Fruit fly (Drosophila melanogaster) whole organism, embryonic: ENCODE measurements around the gene CG43127.

Experiments used
- B-H2 ChIP-seq: fragments of 200-800 bp; sonication (Bioruptor generic); optimal IDR thresholded peaks from 2 replicates; lab custom pipeline; 2018; ENCODE audit warnings: missing biosample characterization, mild to moderate bottlenecking, missing genetic modification characterization
- BEAF-32 ChIP-seq: fragments of 200-800 bp; sonication (Bioruptor generic); optimal IDR thresholded peaks from 3 replicates; lab custom pipeline; 2017; ENCODE audit warnings: missing biosample characterization, missing genetic modification characterization, mild to moderate bottlenecking, moderate library complexity, missing genetic modification reagents
- Bdp1 ChIP-seq: fragments of 200-800 bp; sonication (Bioruptor generic); optimal IDR thresholded peaks from 3 replicates; lab custom pipeline; 2016; ENCODE audit warnings: missing biosample characterization, missing genetic modification characterization
- Bgb ChIP-seq: fragments of 200-800 bp; sonication (Bioruptor generic); IDR thresholded peaks from 2 replicates; pipeline ENCODE4 v1.3.6; 2022; ENCODE audit warnings: missing biosample characterization, missing genetic modification characterization; ENCODE audit not compliant: partially characterized antibody
- CG11456 ChIP-seq: fragments of 200-800 bp; sonication (Bioruptor generic); IDR thresholded peaks from 3 replicates; pipeline ENCODE4 v1.3.6; 2022; ENCODE audit warnings: missing biosample characterization, missing genetic modification characterization
- CG12104 ChIP-seq: fragments of 200-800 bp; sonication (Bioruptor generic); optimal IDR thresholded peaks from 3 replicates; lab custom pipeline; 2016; ENCODE audit warnings: missing biosample characterization, missing genetic modification characterization
- CG12155 ChIP-seq: fragments of 200-800 bp; sonication (Bioruptor generic); optimal IDR thresholded peaks from 3 replicates; lab custom pipeline; 2016; ENCODE audit warnings: missing biosample characterization, missing genetic modification characterization
- CG12769 ChIP-seq: fragments of 200-800 bp; sonication (Bioruptor generic); optimal IDR thresholded peaks from 2 replicates; lab custom pipeline; 2019; ENCODE audit warnings: missing biosample characterization, mild to moderate bottlenecking, missing genetic modification characterization, moderate library complexity
- CG13296 ChIP-seq: fragments of 200-800 bp; sonication (Bioruptor generic); optimal IDR thresholded peaks from 3 replicates; lab custom pipeline; 2018; ENCODE audit warnings: missing biosample characterization, mild to moderate bottlenecking, missing genetic modification characterization
- CG13775 ChIP-seq: fragments of 200-800 bp; sonication (Bioruptor generic); optimal IDR thresholded peaks from 3 replicates; lab custom pipeline; 2017; ENCODE audit warnings: missing biosample characterization, mild to moderate bottlenecking, missing genetic modification characterization
- CG14441 ChIP-seq: fragments of 200-800 bp; sonication (Bioruptor generic); IDR thresholded peaks from 2 replicates; pipeline ENCODE4 v1.3.6; 2022; ENCODE audit warnings: missing biosample characterization, missing genetic modification characterization
- CG14860 ChIP-seq: fragments of 200-800 bp; sonication (Bioruptor generic); IDR thresholded peaks from 3 replicates; pipeline ENCODE4 v1.3.6; 2022; ENCODE audit warnings: missing biosample characterization, missing genetic modification characterization; ENCODE audit not compliant: partially characterized antibody
- CG18262 ChIP-seq: fragments of 200-800 bp; optimal IDR thresholded peaks from 3 replicates; lab custom pipeline; 2019; ENCODE audit warnings: missing biosample characterization, mild to moderate bottlenecking, missing genetic modification characterization, moderate library complexity
- CG1832 ChIP-seq: fragments of 200-800 bp; sonication (Bioruptor generic); optimal IDR thresholded peaks from 2 replicates; lab custom pipeline; 2017; ENCODE audit warnings: missing biosample characterization, mild to moderate bottlenecking, missing genetic modification characterization, inconsistent platforms
- CG18599 ChIP-seq: fragments of 200-800 bp; sonication (Bioruptor generic); optimal IDR thresholded peaks from 3 replicates; lab custom pipeline; 2017; ENCODE audit warnings: missing biosample characterization, missing genetic modification characterization, mild to moderate bottlenecking, moderate library complexity, missing genetic modification reagents
- CG43689 ChIP-seq: fragments of 200-800 bp; sonication (Bioruptor generic); IDR thresholded peaks from 2 replicates; pipeline ENCODE4 v1.3.6; 2022; ENCODE audit warnings: missing biosample characterization, missing genetic modification characterization
- CG4404 ChIP-seq: fragments of 200-800 bp; sonication (Bioruptor generic); IDR thresholded peaks from 2 replicates; pipeline ENCODE4 v1.3.6; 2022; ENCODE audit warnings: missing biosample characterization, missing genetic modification characterization
- CG6654 ChIP-seq: fragments of 200-800 bp; sonication (Bioruptor generic); optimal IDR thresholded peaks from 2 replicates; lab custom pipeline; 2017; ENCODE audit warnings: missing biosample characterization, mild to moderate bottlenecking, missing genetic modification characterization
- CG8765 ChIP-seq: fragments of 200-800 bp; sonication (Bioruptor generic); IDR thresholded peaks from 2 replicates; pipeline ENCODE4 v1.3.6; 2022; ENCODE audit warnings: missing biosample characterization, missing genetic modification characterization
- Dip3 ChIP-seq: fragments of 200-800 bp; sonication (Bioruptor generic); optimal IDR thresholded peaks from 3 replicates; lab custom pipeline; 2016; ENCODE audit warnings: missing biosample characterization, missing genetic modification characterization
- Dll ChIP-seq: fragments of 200-800 bp; sonication (Bioruptor generic); IDR thresholded peaks from 4 replicates; pipeline ENCODE4 v1.3.6; 2022; ENCODE audit warnings: missing biosample characterization, missing genetic modification characterization; ENCODE audit not compliant: partially characterized antibody
- Fer2 ChIP-seq: fragments of 200-800 bp; sonication (Bioruptor generic); optimal IDR thresholded peaks from 2 replicates; lab custom pipeline; 2018; ENCODE audit warnings: missing biosample characterization, mild to moderate bottlenecking, missing genetic modification characterization, moderate library complexity
- Gsc ChIP-seq: fragments of 200-800 bp; sonication (Bioruptor generic); IDR thresholded peaks from 2 replicates; pipeline ENCODE4 v1.3.6; 2022; ENCODE audit warnings: missing biosample characterization, missing genetic modification characterization
- Gug ChIP-seq: fragments of 200-800 bp; sonication (Bioruptor generic); IDR thresholded peaks from 4 replicates; pipeline ENCODE4 v1.3.6; 2022; ENCODE audit warnings: missing biosample characterization, missing genetic modification characterization
- H2.0 ChIP-seq: fragments of 200-800 bp; sonication (Bioruptor generic); IDR thresholded peaks from 2 replicates; pipeline ENCODE4 v1.3.6; 2022; ENCODE audit warnings: missing biosample characterization, missing genetic modification characterization
- HLH54F ChIP-seq: fragments of 200-800 bp; sonication (Bioruptor generic); optimal IDR thresholded peaks from 3 replicates; lab custom pipeline; 2016; ENCODE audit warnings: missing biosample characterization, missing genetic modification characterization
- Hand ChIP-seq: fragments of 200-800 bp; sonication (Bioruptor generic); optimal IDR thresholded peaks from 2 replicates; lab custom pipeline; 2017; ENCODE audit warnings: mild to moderate bottlenecking, missing biosample characterization, missing genetic modification reagents, missing genetic modification characterization
- Hmx ChIP-seq: fragments of 200-800 bp; sonication (Bioruptor generic); optimal IDR thresholded peaks from 2 replicates; lab custom pipeline; 2016; ENCODE audit warnings: missing biosample characterization, missing genetic modification characterization
- Lhr ChIP-seq: fragments of 200-800 bp; sonication (Bioruptor generic); optimal IDR thresholded peaks from 3 replicates; lab custom pipeline; 2017; ENCODE audit warnings: mild to moderate bottlenecking, missing biosample characterization, missing genetic modification reagents, missing genetic modification characterization
- Nf-YA ChIP-seq: fragments of 200-800 bp; sonication (Bioruptor generic); IDR thresholded peaks from 2 replicates; pipeline ENCODE4 v1.3.6; 2022; ENCODE audit warnings: missing biosample characterization, missing genetic modification characterization
- Nf-YC ChIP-seq: fragments of 200-800 bp; optimal IDR thresholded peaks from 3 replicates; lab custom pipeline; 2019; ENCODE audit warnings: missing biosample characterization, mild to moderate bottlenecking, missing genetic modification characterization, moderate library complexity
- Taf1 ChIP-seq: fragments of 200-800 bp; sonication (Bioruptor generic); IDR thresholded peaks from 2 replicates; pipeline ENCODE4 v1.3.6; 2022; ENCODE audit warnings: missing biosample characterization, missing genetic modification characterization
- Trl ChIP-seq, 3 experiments: fragments of >200 bp in 2 of 3; fragments of 200-800 bp in 1 of 3; sonication (Bioruptor generic) in 1 of 3; optimal IDR thresholded peaks; 2 replicates in 1 of 3; 3 replicates in 2 of 3; lab custom pipeline; 2016 to 2017; ENCODE audit warnings: missing biosample characterization in 1 of 3, missing genetic modification characterization in 1 of 3
- al ChIP-seq: fragments of 200-800 bp; sonication (Bioruptor generic); IDR thresholded peaks from 2 replicates; pipeline ENCODE4 v1.3.6; 2022; ENCODE audit warnings: missing biosample characterization, missing genetic modification characterization
- aop ChIP-seq: fragments of 200-800 bp; sonication (Bioruptor generic); IDR thresholded peaks from 2 replicates; pipeline ENCODE4 v1.3.6; 2022; ENCODE audit warnings: missing biosample characterization, missing genetic modification characterization
- crp ChIP-seq, 2 experiments: fragments of 200-800 bp; sonication (Bioruptor generic); optimal IDR thresholded peaks; 2 replicates in 1 of 2; 3 replicates in 1 of 2; lab custom pipeline; 2017; ENCODE audit warnings: missing biosample characterization in 2 of 2, missing genetic modification characterization in 2 of 2, mild to moderate bottlenecking in 1 of 2, moderate library complexity in 1 of 2
- da ChIP-seq: fragments of 200-800 bp; sonication (Bioruptor generic); optimal IDR thresholded peaks from 2 replicates; lab custom pipeline; 2016; ENCODE audit warnings: missing biosample characterization, missing genetic modification characterization
- dmrt99B ChIP-seq: fragments of 200-800 bp; sonication (Bioruptor generic); optimal IDR thresholded peaks from 2 replicates; lab custom pipeline; 2018; ENCODE audit warnings: missing biosample characterization, mild to moderate bottlenecking, missing genetic modification characterization, moderate library complexity
- ems ChIP-seq: fragments of 200-800 bp; sonication (Bioruptor generic); optimal IDR thresholded peaks from 3 replicates; lab custom pipeline; 2016; ENCODE audit warnings: missing biosample characterization, missing genetic modification characterization
- fd102C ChIP-seq: fragments of 200-800 bp; sonication (Bioruptor generic); optimal IDR thresholded peaks from 2 replicates; lab custom pipeline; 2018; ENCODE audit warnings: missing biosample characterization, mild to moderate bottlenecking, missing genetic modification characterization, moderate library complexity
- jigr1 ChIP-seq: fragments of 200-800 bp; sonication (Bioruptor generic); IDR thresholded peaks from 3 replicates; pipeline ENCODE4 v1.3.6; 2022; ENCODE audit warnings: missing biosample characterization, missing genetic modification characterization
- knrl ChIP-seq: fragments of 200-800 bp; sonication (Bioruptor generic); IDR thresholded peaks from 3 replicates; pipeline ENCODE4 v1.3.6; 2022; ENCODE audit warnings: missing biosample characterization, missing genetic modification characterization; ENCODE audit not compliant: partially characterized antibody
- lab ChIP-seq: fragments of 200-800 bp; sonication (Bioruptor generic); optimal IDR thresholded peaks from 3 replicates; lab custom pipeline; 2017; ENCODE audit warnings: missing biosample characterization, missing genetic modification characterization, mild to moderate bottlenecking, moderate library complexity, missing genetic modification reagents
- maf-S ChIP-seq: fragments of 200-800 bp; sonication (Bioruptor generic); optimal IDR thresholded peaks from 2 replicates; lab custom pipeline; 2016; ENCODE audit warnings: missing biosample characterization, missing genetic modification characterization
- onecut ChIP-seq: fragments of 200-800 bp; sonication (Bioruptor generic); IDR thresholded peaks from 2 replicates; pipeline ENCODE4 v1.3.6; 2022; ENCODE audit warnings: missing biosample characterization, missing genetic modification characterization
- ssp ChIP-seq: fragments of 200-800 bp; sonication (Bioruptor generic); IDR thresholded peaks from 2 replicates; pipeline ENCODE4 v1.3.6; 2022; ENCODE audit warnings: missing biosample characterization, missing genetic modification characterization
- toy ChIP-seq: fragments of 200-800 bp; sonication (Bioruptor generic); IDR thresholded peaks from 2 replicates; pipeline ENCODE4 v1.3.6; 2022; ENCODE audit warnings: missing biosample characterization, missing genetic modification characterization
- yki ChIP-seq: fragments of >200 bp; optimal IDR thresholded peaks from 3 replicates; lab custom pipeline; 2018
- z ChIP-seq: fragments of 200-800 bp; sonication (Bioruptor generic); IDR thresholded peaks from 3 replicates; pipeline ENCODE4 v1.3.6; 2022; ENCODE audit warnings: missing biosample characterization, missing genetic modification characterization

The CG43127 gene

DNA sequence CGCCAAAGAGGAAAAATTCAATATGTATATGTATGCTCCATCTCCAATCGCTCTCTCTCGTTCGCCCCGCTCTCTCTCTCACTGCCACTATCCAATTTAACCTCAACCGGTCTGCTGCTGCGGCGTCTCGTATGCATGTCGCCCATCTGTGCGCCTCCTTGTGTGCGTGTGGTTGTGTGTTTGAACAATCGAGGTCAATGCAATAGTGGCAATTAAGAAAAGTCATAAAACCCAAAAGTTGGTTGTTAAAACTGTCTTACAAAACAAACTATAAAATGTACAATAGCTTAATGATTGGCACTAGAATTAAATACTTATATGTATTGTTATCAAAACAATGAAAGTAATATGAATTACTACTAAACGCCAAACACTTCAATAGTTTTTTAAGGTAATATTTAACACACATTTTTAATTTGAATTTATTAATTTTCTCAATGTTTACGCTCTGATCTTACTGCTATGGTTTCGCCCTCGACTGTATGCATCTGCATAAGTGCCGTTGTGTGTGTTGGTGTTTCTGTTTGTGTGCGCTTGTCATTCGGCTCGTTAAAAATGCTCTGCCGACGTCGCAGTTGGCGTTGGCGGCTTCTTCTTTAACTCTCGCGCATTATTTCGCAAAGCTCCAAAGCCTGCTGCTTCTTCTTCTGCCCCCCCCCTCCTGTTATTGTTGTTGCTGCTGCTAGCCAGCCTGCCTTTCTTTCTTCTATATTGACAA, 40.2 kb upstream of the CG43127 start (continued):
- TF ChIP-seq Hand (GFP tag; lab: Kevin White, UChicago) (peak; percentile 95), ems (GFP tag; lab: Kevin White, UChicago) (peak; percentile 95), CG11456 (GFP tag; lab: Robert Waterston, UW) (peak; percentile 81), HLH54F (GFP tag; lab: Kevin White, UChicago) (peak; percentile 81), CG43689 (peak; percentile 67; the same call in 1 of the 2 replicates), CG4404 (GFP tag; lab: Robert Waterston, UW) (peak; percentile 90), CG8765 (GFP tag; lab: Robert Waterston, UW) (peak; percentile 81), Nf-YA (GFP tag; lab: Robert Waterston, UW) (peak; percentile 65), CG18262 (tag; lab: Kevin White, UChicago) (peak; percentile 100), CG14860 (GFP tag; lab: Robert Waterston, UW) (no peak), Dll (no peak), Bgb (GFP tag; lab: Robert Waterston, UW) (no peak), BEAF-32 (GFP tag; lab: Kevin White, UChicago) (peak; percentile 21), CG13775 (peak; percentile 98), CG6654 (peak; percentile 82), knrl (no peak), CG12104 (peak; percentile 98), CG1832 (GFP tag; lab: Kevin White, UChicago) (no peak), lab (GFP tag; lab: Kevin White, UChicago) (peak; percentile 96), Hmx (GFP tag; lab: Kevin White, UChicago) (peak; percentile 87), Lhr (GFP tag; lab: Kevin White, UChicago) (peak; percentile 96), onecut (GFP tag; lab: Robert Waterston, UW) (peak; percentile 89), CG12155 (GFP tag; lab: Kevin White, UChicago) (peak; percentile 90), CG14441 (GFP tag; lab: Robert Waterston, UW) (peak; percentile 85), Gug (peak; percentile 79), fd102C (peak; percentile 90), CG18599 (GFP tag; lab: Kevin White, UChicago) (peak; percentile 96), Trl (optimal IDR thresholded peaks at IDR 0.05; lab: Kevin White, UChicago) (peak; percentile 82 to 90), Trl (GFP tag; optimal IDR thresholded peaks at IDR 0.05; lab: Kevin White, UChicago) (peak; percentile 87), Taf1 (GFP tag; lab: Robert Waterston, UW) (peak; percentile 85), jigr1 (GFP tag; lab: Robert Waterston, UW) (peak; percentile 88), CG13296 (peak; percentile 98), Dip3 (peak; percentile 74), crp (GFP tag; optimal IDR thresholded peaks at IDR 0.05; lab: Kevin White, UChicago) (peak; percentile 10 to 72), da (GFP tag; lab: Kevin White, UChicago) (peak; percentile 52), toy (GFP tag; lab: Robert Waterston, UW) (peak; percentile 48), dmrt99B (tag; lab: Kevin White, UChicago) (peak; percentile 99), CG12769 (tag; lab: Kevin White, UChicago) (peak; percentile 92), al (GFP tag; lab: Robert Waterston, UW) (peak; percentile 86), Gsc (GFP tag; lab: Robert Waterston, UW) (no peak), maf-S (GFP tag; lab: Kevin White, UChicago) (peak; percentile 78), Bdp1 (GFP tag; lab: Kevin White, UChicago) (peak; percentile 72), Nf-YC (tag; lab: Kevin White, UChicago) (peak; percentile 93), aop (peak; percentile 82), ssp (peak; percentile 78), B-H2 (GFP tag; lab: Kevin White, UChicago) (peak; percentile 78), Fer2 (tag; lab: Kevin White, UChicago) (peak; percentile 94), H2.0 (peak; percentile 88), yki (lab: Kevin White, UChicago) (peak; percentile 58), z (GFP tag; lab: Robert Waterston, UW) (no peak; the same call in 2 of the 3 replicates)
